Worm (Caenorhabditis elegans) whole organism, L4/young adult: ENCODE measurements around the gene F46C8.3.

Experiments used
- W03F9.2 ChIP-seq: fragments of 150-350 bp; optimal IDR thresholded peaks from 2 replicates; lab custom pipeline; 2014; ENCODE audit warnings: missing biosample characterization, missing genetic modification characterization
- dao-5 ChIP-seq: sonication (generic microtip); optimal IDR thresholded peaks from 2 replicates; lab custom pipeline; 2016; ENCODE audit warnings: missing genotype, missing genetic modification characterization, moderate library complexity, missing compliant biosample characterization
- him-1 ChIP-seq: sonication (generic microtip); optimal IDR thresholded peaks from 2 replicates; lab custom pipeline; 2016; ENCODE audit warnings: missing genotype, missing genetic modification reagents, missing genetic modification characterization, missing compliant biosample characterization

DNA sequence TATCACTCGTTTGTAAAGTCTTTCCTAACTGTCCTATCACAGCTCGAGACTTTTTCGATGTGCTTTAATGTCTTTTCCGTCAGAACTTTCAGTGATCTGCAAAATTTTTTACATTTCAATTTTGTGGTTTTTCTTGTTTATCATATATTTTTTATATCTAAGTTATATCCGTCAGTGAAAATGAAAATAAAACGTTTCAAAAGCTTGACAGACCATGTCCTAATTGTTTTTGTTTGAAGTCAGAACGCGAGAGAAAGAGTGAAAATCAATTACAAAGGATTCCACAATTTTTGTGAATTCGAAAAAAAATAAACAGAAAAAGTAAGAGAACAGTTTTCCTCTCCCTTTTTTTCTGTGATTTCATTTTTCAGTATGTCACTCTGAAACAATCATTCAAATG is 22.8 kb downstream of the F46C8.3 start, which contains the start of gene F46C8.1:
- TF ChIP-seq him-1 (tag; lab: Kevin White, UChicago) (no peak), W03F9.2 (tag; lab: Kevin White, UChicago) (no peak), dao-5 (tag; lab: Kevin White, UChicago) (no peak)
